Fruit fly (Drosophila melanogaster) Kc167 (cell line): ENCODE measurements around the gene 5-HT2A.

ENCODE experiments used
- Myc ChIP-seq: fragments of >200 bp; optimal IDR thresholded peaks from 2 replicates; lab custom pipeline; 2017; ENCODE audit warnings: missing external identifiers
- Sin3A ChIP-seq: fragments of >200 bp; optimal IDR thresholded peaks from 2 replicates; lab custom pipeline; 2018; ENCODE audit warnings: missing external identifiers
- h ChIP-seq: fragments of >200 bp; optimal IDR thresholded peaks from 3 replicates; lab custom pipeline; 2018; ENCODE audit warnings: missing external identifiers
- insv ChIP-seq: fragments of >200 bp; optimal IDR thresholded peaks from 3 replicates; lab custom pipeline; 2018; ENCODE audit warnings: missing external identifiers
- psq ChIP-seq: fragments of >200 bp; optimal IDR thresholded peaks from 2 replicates; lab custom pipeline; 2017; ENCODE audit warnings: missing external identifiers
- ttk ChIP-seq: sonication (Bioruptor generic); optimal IDR thresholded peaks from 2 replicates; lab custom pipeline; 2017; ENCODE audit warnings: missing external identifiers

Gene 5-HT2A

dm6 chr3R:4612570-4612969 is at the start of gene 5-HT2A:
5-HT2A (plus strand) TSS chr3R:4612870.
- no peak for TF ChIP-seq ttk (lab: Kevin White, UChicago)
- TF ChIP-seq psq = no peak
- no peak for TF ChIP-seq Myc

- TF ChIP-seq ttk (lab: Kevin White, UChicago) = no peak
- no peak for TF ChIP-seq psq
- no peak for TF ChIP-seq Sin3A
- TF ChIP-seq h = no peak
- TF ChIP-seq insv (lab: Kevin White, UChicago) = no peak
- TF ChIP-seq Myc = no peak
Measured at dm6 chr3R:4578544-4578943, 34.1 kb upstream of the 5-HT2A start, which contains the start of gene CG32945. CG32945 (minus strand) TSS chr3R:4578644.

- TF ChIP-seq insv (lab: Kevin White, UChicago) = no peak
- TF ChIP-seq Myc = no peak
- TF ChIP-seq h = no peak
- TF ChIP-seq psq = no peak
- TF ChIP-seq Sin3A = no peak
- no peak for TF ChIP-seq ttk (lab: Kevin White, UChicago)
Measured at dm6 chr3R:4599624-4600023, 13.0 kb upstream of the 5-HT2A start.

DNA sequence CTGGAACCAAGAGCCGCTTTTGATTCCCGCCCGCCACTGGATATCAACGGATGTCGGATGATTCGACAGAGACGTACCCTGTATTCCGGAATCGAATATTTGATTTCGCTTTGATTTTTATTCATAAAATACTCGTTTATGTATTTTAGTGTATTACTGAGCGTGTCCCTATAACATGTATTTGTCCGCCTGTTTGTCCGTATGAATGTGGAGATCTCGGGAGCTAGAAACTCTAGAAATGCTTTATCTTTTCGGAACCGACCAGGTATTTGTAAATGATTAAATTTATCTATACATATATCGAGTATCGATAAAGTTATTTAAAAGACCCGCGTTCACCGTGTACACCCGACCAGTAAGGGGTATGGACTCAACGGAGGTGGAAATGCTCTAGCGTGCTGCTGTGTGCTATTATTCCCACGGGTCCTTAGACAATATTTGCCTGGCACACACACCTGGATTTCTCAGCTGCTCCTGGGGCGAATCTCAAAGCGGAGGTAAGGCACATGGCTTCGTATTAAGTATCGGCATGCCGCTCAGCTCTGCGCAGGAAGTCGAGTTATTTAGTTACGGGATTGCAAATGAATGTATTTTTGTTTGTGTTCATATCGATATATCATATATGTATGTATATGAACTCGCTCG is 10.7 kb upstream of the 5-HT2A start:
- TF ChIP-seq Sin3A (no peak), ttk (lab: Kevin White, UChicago) (no peak), h (no peak), psq (no peak), Myc (no peak), insv (lab: Kevin White, UChicago) (no peak)

DNA sequence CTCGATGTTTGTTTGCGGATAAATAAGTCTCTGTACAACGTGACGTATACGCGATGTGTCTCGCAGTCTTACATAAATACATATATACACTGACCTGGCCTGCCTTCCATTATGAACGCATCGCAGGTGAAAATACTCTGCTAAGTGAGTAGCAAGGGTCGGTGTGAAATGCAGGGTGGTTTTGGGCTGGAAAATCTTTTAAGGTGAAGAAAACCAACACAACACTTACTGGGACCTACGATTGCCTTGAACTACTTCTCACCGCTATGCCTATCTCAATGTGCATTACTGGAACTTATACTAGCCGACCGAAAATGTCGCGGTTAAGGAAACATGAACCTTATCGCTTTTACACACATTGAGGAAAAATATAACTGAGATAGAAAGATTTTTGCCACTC is 3.5 kb downstream of the 5-HT2A start:
- no peak for TF ChIP-seq Sin3A
- no peak for TF ChIP-seq Myc
- no peak for TF ChIP-seq h
- TF ChIP-seq ttk (lab: Kevin White, UChicago) = no peak
- no peak for TF ChIP-seq psq
- no peak for TF ChIP-seq insv (lab: Kevin White, UChicago)

dm6 chr3R:4632639-4633038 is 20.0 kb downstream of the 5-HT2A start:
- TF ChIP-seq ttk (lab: Kevin White, UChicago) = no peak
- no peak for TF ChIP-seq insv (lab: Kevin White, UChicago)
- no peak for TF ChIP-seq Myc
- no peak for TF ChIP-seq h
- no peak for TF ChIP-seq Sin3A
- no peak for TF ChIP-seq psq

dm6 chr3R:4634337-4634914 is 21.8 kb downstream of the 5-HT2A start:
- TF ChIP-seq ttk (lab: Kevin White, UChicago) (no peak), insv (lab: Kevin White, UChicago) (no peak), psq (no peak), Myc (no peak), Sin3A (no peak), h (no peak)

- no peak for TF ChIP-seq Sin3A
- TF ChIP-seq Myc = no peak
- no peak for TF ChIP-seq ttk (lab: Kevin White, UChicago)
- no peak for TF ChIP-seq h
- no peak for TF ChIP-seq psq
- no peak for TF ChIP-seq insv (lab: Kevin White, UChicago)
Measured at dm6 chr3R:4640546-4641253, 28.0 kb downstream of the 5-HT2A start.

dm6 chr3R:4641254-4641573 is 28.5 kb downstream of the 5-HT2A start:
- TF ChIP-seq psq = no peak
- TF ChIP-seq Sin3A = no peak
- no peak for TF ChIP-seq insv (lab: Kevin White, UChicago)
- no peak for TF ChIP-seq ttk (lab: Kevin White, UChicago)
- no peak for TF ChIP-seq Myc
- no peak for TF ChIP-seq h

DNA sequence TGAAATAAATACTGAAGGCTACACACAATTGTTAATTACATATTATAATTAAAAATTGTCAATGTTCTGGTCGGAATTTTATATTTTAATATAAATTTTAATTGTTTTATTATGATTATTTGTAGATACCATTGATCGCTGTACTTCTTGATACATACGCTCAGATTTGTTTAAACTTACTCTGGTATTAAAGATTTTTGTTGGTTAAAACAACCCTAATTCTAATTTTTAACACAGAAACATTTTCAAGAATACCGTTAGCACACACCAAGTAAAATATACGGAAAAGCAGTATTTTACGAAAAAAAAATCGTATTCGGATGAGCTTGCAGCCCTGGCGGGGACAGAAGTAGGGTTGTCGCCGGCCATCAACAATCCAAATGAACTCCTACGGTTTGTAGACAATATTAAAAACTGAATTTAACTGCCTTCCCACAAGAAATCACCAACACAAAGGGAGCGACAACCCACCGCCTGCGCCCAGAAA is 29.0 kb downstream of the 5-HT2A start, which contains the start of the genes CG9775, MED31 and slx1:
TSS of gene CG9775 (minus strand) at position 223 of the 487 bp plus-strand sequence.
TSS of gene MED31 (plus strand) at position 348 of the 487 bp plus-strand sequence.
TSS of gene slx1 (plus strand) at position 348 of the 487 bp plus-strand sequence.
- TF ChIP-seq h (no peak), psq (no peak), Sin3A (no peak)

DNA sequence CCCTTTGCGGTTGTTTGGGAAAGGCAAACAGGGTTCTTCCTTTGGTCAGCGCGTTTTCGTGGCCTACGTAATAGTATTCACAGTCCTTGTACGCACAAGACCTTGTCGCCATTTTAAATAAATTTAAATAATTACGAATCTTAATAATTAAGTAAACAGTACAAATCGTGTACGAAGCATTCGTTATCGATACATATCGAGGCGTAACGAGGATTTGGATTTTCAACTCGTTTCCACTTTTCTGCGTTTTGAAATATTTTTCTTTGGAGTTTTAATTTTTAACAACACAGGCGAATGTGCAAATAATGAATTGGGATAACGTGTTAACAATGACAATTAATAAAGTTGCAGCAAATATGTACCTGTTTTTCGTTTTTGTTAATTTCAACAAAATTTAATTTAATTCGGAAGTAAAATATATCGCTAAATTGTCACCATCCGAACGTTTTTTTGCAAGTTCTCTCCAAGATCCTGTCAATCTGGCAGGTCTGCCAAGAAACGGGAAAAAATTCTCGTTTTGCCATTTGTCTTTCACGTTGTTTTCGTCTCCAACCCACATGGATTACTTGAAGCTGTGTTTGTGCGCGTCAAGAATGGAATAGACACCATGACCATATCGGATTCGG is 32.9 kb downstream of the 5-HT2A start, which contains the start of the genes Dlip2 and rpk:
TSS of gene Dlip2 (minus strand) at position 199 of the 626 bp plus-strand sequence.
TSS of gene rpk (plus strand) at position 525 of the 626 bp plus-strand sequence.
- TF ChIP-seq Sin3A (no peak), h (no peak), insv (lab: Kevin White, UChicago) (no peak), ttk (lab: Kevin White, UChicago) (no peak)

DNA sequence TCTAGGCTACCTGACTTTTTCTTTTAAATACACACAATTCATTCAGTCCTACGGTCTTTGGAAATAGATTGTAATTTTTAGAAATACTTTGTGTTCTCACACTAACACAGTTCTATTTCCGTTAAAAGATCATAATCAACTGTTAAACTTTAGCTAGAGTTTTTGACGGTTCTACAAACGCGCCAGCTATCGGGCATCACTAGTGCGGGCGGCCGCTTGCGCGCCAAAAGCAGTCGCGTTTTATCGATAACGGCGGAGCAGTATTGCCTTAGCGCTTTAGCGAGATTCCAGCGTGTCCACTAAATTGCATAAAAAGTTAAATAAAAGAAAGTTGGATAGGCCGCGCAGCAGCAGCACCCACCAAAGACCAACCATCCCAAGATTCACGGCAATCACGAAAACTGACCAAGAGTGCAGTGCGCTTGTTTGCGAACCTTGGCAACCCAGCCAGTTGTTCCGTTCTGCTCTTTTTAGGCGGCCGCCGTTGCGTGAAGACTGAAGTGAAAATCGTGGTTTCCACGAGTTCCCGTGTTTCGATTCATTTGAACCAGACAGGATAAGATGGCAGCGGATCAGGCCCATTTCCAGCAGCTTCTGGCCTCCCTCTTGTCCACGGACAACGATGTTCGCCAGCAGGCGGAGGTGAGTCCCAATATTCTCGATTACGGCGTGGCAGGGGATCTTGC is 36.6 kb downstream of the 5-HT2A start, which contains the start of gene Karybeta3:
TSS of gene Karybeta3 (plus strand) at position 51 of the 686 bp plus-strand sequence.
- no peak for TF ChIP-seq ttk (lab: Kevin White, UChicago)
- no peak for TF ChIP-seq Myc
- no peak for TF ChIP-seq h
- TF ChIP-seq Sin3A = no peak
- TF ChIP-seq psq = no peak
- TF ChIP-seq insv (lab: Kevin White, UChicago) = no peak
